Worm (Caenorhabditis elegans) whole organism, L3 larva: ENCODE data around the gene hsd-3.

Experiments
- ceh-82 ChIP-seq: fragments of 150-350 bp; optimal IDR thresholded peaks from 2 replicates; lab custom pipeline; 2014; ENCODE audit warnings: missing biosample characterization, missing genetic modification characterization
- elt-1 ChIP-seq: fragments of 150-350 bp; optimal IDR thresholded peaks from 2 replicates; lab custom pipeline; 2014; ENCODE audit warnings: missing biosample characterization, missing genetic modification characterization
- elt-3 ChIP-seq, 3 experiments: fragments of 150-350 bp in 1 of 3; sonication (generic microtip) in 2 of 3; optimal IDR thresholded peaks; 2 replicates in 2 of 3; 4 replicates in 1 of 3; lab custom pipeline; 2014 to 2017; ENCODE audit warnings: missing biosample characterization in 3 of 3, missing genetic modification characterization in 3 of 3
- lin-39 ChIP-seq: fragments of 150-350 bp; optimal IDR thresholded peaks from 2 replicates; lab custom pipeline; 2018; ENCODE audit warnings: missing biosample characterization, missing genetic modification reagents, missing genetic modification characterization
- pha-4 ChIP-seq: fragments of 150-350 bp; optimal IDR thresholded peaks from 2 replicates; lab custom pipeline; 2014; ENCODE audit warnings: missing biosample characterization, missing genetic modification reagents, missing genetic modification characterization

ce11 chrX:5040038-5040437 lies 30.9 kb downstream of the hsd-3 start:
- no peak for TF ChIP-seq ceh-82 (tag; lab: Kevin White, UChicago)
- TF ChIP-seq elt-1 (tag; lab: Kevin White, UChicago): no peak
- no peak for TF ChIP-seq elt-3 (tag; optimal IDR thresholded peaks at IDR 0.05; lab: Kevin White, UChicago)
- TF ChIP-seq pha-4 (tag; lab: Kevin White, UChicago): no peak
- no peak for TF ChIP-seq lin-39 (tag; lab: Kevin White, UChicago)
